Worm (Caenorhabditis elegans): ENCODE results near the gene lsm-5.

The lsm-5 gene

ce11 chrV:15569702-15570430 lies at the start of gene lsm-5:
Gene lsm-5, plus strand, starts transcription at chrV:15570380.
- TF ChIP-seq nhr-237 (tag; optimal IDR thresholded peaks at IDR 0.05) (no peak), aly-2 (tag; optimal IDR thresholded peaks at IDR 0.05) (no peak), skn-1 (tag; optimal IDR thresholded peaks at IDR 0.05) (no peak), fkh-10 (GFP tag; optimal IDR thresholded peaks at IDR 0.05) (no peak), nhr-10 (tag; optimal IDR thresholded peaks at IDR 0.05) (peak; percentile 85), nhr-6 (tag; optimal IDR thresholded peaks at IDR 0.05) (peak; percentile 40), snpc-1.2 (GFP tag; IDR thresholded peaks at IDR 0.05) (no peak), dve-1 (tag; optimal IDR thresholded peaks at IDR 0.05; ENCODE audit: insufficient read depth) (peak; percentile 11), hif-1 (tag; optimal IDR thresholded peaks at IDR 0.05) (peak in 1 of 2 experiments; percentile 19), hlh-11 (tag; optimal IDR thresholded peaks at IDR 0.05) (no peak), ama-1 (optimal IDR thresholded peaks at IDR 0.05) (peak; percentile 94), nhr-25 (tag; optimal IDR thresholded peaks at IDR 0.05; ENCODE audit: borderline replicate concordance, insufficient read depth) (no peak), nhr-41 (GFP tag; IDR thresholded peaks at IDR 0.05) (no peak), zfp-2 (tag; optimal IDR thresholded peaks at IDR 0.05) (no peak), madf-5 (GFP tag; IDR thresholded peaks at IDR 0.05) (no peak), lin-29 (GFP tag; IDR thresholded peaks at IDR 0.05) (no peak), lir-3 (tag; optimal IDR thresholded peaks at IDR 0.05) (no peak), attf-4 (tag; optimal IDR thresholded peaks at IDR 0.05) (no peak), unc-62 (GFP tag; optimal IDR thresholded peaks at IDR 0.05 in 1 of 2) (peak in 1 of 2 experiments; percentile 81), unc-62 (tag; optimal IDR thresholded peaks at IDR 0.05) (no peak), ztf-7 (tag; optimal IDR thresholded peaks at IDR 0.05) (no peak), hlh-30 (tag; optimal IDR thresholded peaks at IDR 0.05; ENCODE audit: insufficient read depth) (peak; percentile 46), hmg-1.1 (GFP tag; IDR thresholded peaks at IDR 0.05) (no peak), daf-19 (GFP tag; conservative IDR thresholded peaks at IDR 0.05) (no peak), set-16 (GFP tag; IDR thresholded peaks at IDR 0.05) (no peak), R02D3.7 (tag; optimal IDR thresholded peaks at IDR 0.05) (peak; percentile 80), nhr-28 (tag; optimal IDR thresholded peaks at IDR 0.05) (peak; percentile 33), mes-2 (tag; optimal IDR thresholded peaks at IDR 0.05; ENCODE audit: poor library complexity, severe bottlenecking) (peak; percentile 75), daf-16 (GFP tag; optimal IDR thresholded peaks at IDR 0.05) (no peak), daf-16 (tag; optimal IDR thresholded peaks at IDR 0.05) (peak; percentile 50), lsy-2 (tag; optimal IDR thresholded peaks at IDR 0.05) (peak; percentile 37 to 73), dmd-6 (GFP tag; IDR thresholded peaks at IDR 0.05) (no peak), daf-8 (GFP tag; IDR thresholded peaks at IDR 0.05) (no peak), pha-4 (GFP tag; IDR thresholded peaks at IDR 0.05) (no peak), pha-4 (tag; optimal IDR thresholded peaks at IDR 0.05) (no peak), dmd-9 (GFP tag; IDR thresholded peaks at IDR 0.05) (no peak), lin-38 (GFP tag; IDR thresholded peaks at IDR 0.05) (no peak; the same call in 1 of the 2 replicates), lim-7 (GFP tag; IDR thresholded peaks at IDR 0.05) (no peak), T26A8.4 (GFP tag; IDR thresholded peaks at IDR 0.05) (no peak), lin-13 (GFP tag; optimal IDR thresholded peaks at IDR 0.05) (no peak), F49E8.2 (tag; optimal IDR thresholded peaks at IDR 0.05; ENCODE audit: borderline replicate concordance) (no peak), lin-39 (tag; optimal IDR thresholded peaks at IDR 0.05) (no peak), mxl-3 (GFP tag; optimal IDR thresholded peaks at IDR 0.05) (no peak), T20F7.1 (GFP tag; optimal IDR thresholded peaks at IDR 0.05) (peak; percentile 96), Y48G9A.11 (GFP tag; IDR thresholded peaks at IDR 0.05) (peak; percentile 93), ceh-82 (tag; optimal IDR thresholded peaks at IDR 0.05) (no peak), nhr-77 (tag; optimal IDR thresholded peaks at IDR 0.05) (peak; percentile 56), dpl-1 (GFP tag; optimal IDR thresholded peaks at IDR 0.05) (peak; percentile 93), Y5F2A.4 (GFP tag; optimal IDR thresholded peaks at IDR 0.05) (no peak), mep-1 (tag; optimal IDR thresholded peaks at IDR 0.05) (peak; percentile 70)
